Fruit fly (Drosophila melanogaster): ENCODE measurements around the gene CG1637.
A peak's percentile ranks its signal among the peaks of the same experiment; 100 is the strongest.

Gene CG1637

DNA sequence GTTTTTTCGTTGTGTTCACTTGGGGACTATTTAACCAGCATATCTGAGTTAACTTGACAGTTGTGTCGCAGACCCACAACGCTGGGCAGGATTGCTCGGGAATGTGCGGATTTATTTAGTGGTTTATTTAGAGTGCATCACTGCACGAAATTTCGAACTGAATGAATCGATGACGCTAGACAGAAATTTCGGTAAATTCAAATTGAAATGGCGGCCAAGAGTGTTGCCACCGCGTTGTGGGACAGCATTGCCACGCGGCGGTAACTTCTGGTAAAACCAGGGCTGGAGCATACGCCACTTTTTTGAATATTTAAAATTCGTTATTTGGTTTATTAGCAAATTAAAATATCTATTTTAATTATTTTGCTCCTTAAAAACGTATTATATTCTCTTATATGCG lies 23.0 kb downstream of the CG1637 start, which contains the start of gene feo (continued):
- TF ChIP-seq Side (GFP tag; optimal IDR thresholded peaks at IDR 0.05) (no peak), sim (GFP tag; IDR thresholded peaks at IDR 0.05) (no peak), eve (GFP tag; optimal IDR thresholded peaks at IDR 0.05) (no peak), tup (GFP tag; optimal IDR thresholded peaks at IDR 0.05) (no peak), CG7372 (GFP tag; IDR thresholded peaks at IDR 0.05) (no peak), CG13296 (GFP tag; optimal IDR thresholded peaks at IDR 0.05) (no peak), CG6689 (GFP tag; IDR thresholded peaks at IDR 0.05) (no peak), Scr (GFP tag; IDR thresholded peaks at IDR 0.05; ENCODE audit: partially characterized antibody) (0 out of 2 replicates have a peak, but pooled peaks have one; percentile 20), CoRest (tag; optimal IDR thresholded peaks at IDR 0.05) (peak; percentile 46), sima (GFP tag; optimal IDR thresholded peaks at IDR 0.05) (no peak), Asciz (GFP tag; optimal IDR thresholded peaks at IDR 0.05) (no peak), E2f2 (GFP tag; IDR thresholded peaks at IDR 0.05) (peak; percentile 96), unc-4 (GFP tag; IDR thresholded peaks at IDR 0.05; ENCODE audit: partially characterized antibody) (no peak), CG30020 (tag; optimal IDR thresholded peaks at IDR 0.05) (peak; percentile 12), CG11093 (GFP tag; IDR thresholded peaks at IDR 0.05) (no peak), CG4617 (GFP tag; optimal IDR thresholded peaks at IDR 0.05; ENCODE audit: borderline replicate concordance) (no peak), CG15073 (GFP tag; optimal IDR thresholded peaks at IDR 0.05) (no peak), prd (optimal IDR thresholded peaks at IDR 0.05) (no peak), prd (GFP tag; IDR thresholded peaks at IDR 0.05) (no peak), stc (GFP tag; IDR thresholded peaks at IDR 0.05) (no peak), CG14014 (GFP tag; IDR thresholded peaks at IDR 0.05) (no peak), CG14441 (GFP tag; IDR thresholded peaks at IDR 0.05) (no peak), Atf3 (GFP tag; optimal IDR thresholded peaks at IDR 0.05) (no peak), CG9817 (tag; optimal IDR thresholded peaks at IDR 0.05) (no peak), gfzf (GFP tag; optimal IDR thresholded peaks at IDR 0.05) (peak; percentile 25), Sox102F (GFP tag; optimal IDR thresholded peaks at IDR 0.05) (no peak), Ravus (GFP tag; IDR thresholded peaks at IDR 0.05) (no peak), HLH4C (GFP tag; IDR thresholded peaks at IDR 0.05; ENCODE audit: partially characterized antibody) (no peak), CG10462 (GFP tag; optimal IDR thresholded peaks at IDR 0.05) (no peak), jing (GFP tag; optimal IDR thresholded peaks at IDR 0.05) (no peak), CG10366 (GFP tag; IDR thresholded peaks at IDR 0.05) (no peak), h (optimal IDR thresholded peaks at IDR 0.05) (no peak), ap (GFP tag; IDR thresholded peaks at IDR 0.05) (no peak), CG7786 (GFP tag; optimal IDR thresholded peaks at IDR 0.05) (no peak), CG11560 (tag; IDR thresholded peaks at IDR 0.05) (no peak), Chrac-16 (GFP tag; optimal IDR thresholded peaks at IDR 0.05) (no peak), salm (tag; optimal IDR thresholded peaks at IDR 0.05) (no peak), gcm2 (GFP tag; optimal IDR thresholded peaks at IDR 0.05) (no peak), Bgb (GFP tag; IDR thresholded peaks at IDR 0.05; ENCODE audit: partially characterized antibody) (peak; percentile 40; the same call in 1 of the 2 replicates), Ada2b (GFP tag; IDR thresholded peaks at IDR 0.05) (no peak), row (GFP tag; IDR thresholded peaks at IDR 0.05) (peak; percentile 53), Rx (GFP tag; IDR thresholded peaks at IDR 0.05) (no peak), CG4360 (GFP tag; IDR thresholded peaks at IDR 0.05) (no peak), Sox100B (GFP tag; optimal IDR thresholded peaks at IDR 0.05) (no peak), rib (GFP tag; IDR thresholded peaks at IDR 0.05) (no peak), CG17186 (GFP tag; optimal IDR thresholded peaks at IDR 0.05) (no peak), CG7745 (tag; optimal IDR thresholded peaks at IDR 0.05) (no peak), MBD-R2 (GFP tag; IDR thresholded peaks at IDR 0.05) (peak; percentile 37; the same call in 1 of the 2 replicates), dimm (GFP tag; IDR thresholded peaks at IDR 0.05) (no peak), sug (tag; optimal IDR thresholded peaks at IDR 0.05) (peak; percentile 4), ara (GFP tag; IDR thresholded peaks at IDR 0.05) (no peak), cwo (GFP tag; optimal IDR thresholded peaks at IDR 0.05) (no peak), CG1792 (GFP tag; optimal IDR thresholded peaks at IDR 0.05) (no peak)

Data from whole organism, embryonic.